Worm (Caenorhabditis elegans): ENCODE data around the gene Y46C8AM.1.
A peak's percentile ranks its signal among the peaks of the same experiment; 100 is the strongest.

The Y46C8AM.1 gene

DNA sequence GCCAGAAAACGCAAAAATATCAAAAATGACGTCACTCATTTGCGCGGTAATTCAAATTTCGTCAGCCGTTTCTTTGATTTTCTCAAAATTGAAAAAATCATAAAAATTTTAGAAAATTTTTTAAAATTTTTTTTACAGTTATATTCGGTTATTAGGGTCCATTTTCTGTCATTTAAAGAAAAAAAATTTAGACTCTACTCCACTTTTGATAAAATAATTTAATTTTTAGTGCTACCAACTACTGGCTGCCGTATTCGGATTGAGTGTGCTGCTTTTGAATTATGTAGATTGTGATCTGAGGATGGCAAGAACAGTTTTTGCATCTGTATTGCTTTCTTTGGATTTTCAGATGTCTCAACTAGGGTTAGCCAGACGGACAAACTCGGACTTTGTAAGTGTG lies at the start of gene Y46C8AM.1:
TSS of gene Y46C8AM.1 (plus strand) at position 301 of the 400 bp plus-strand sequence.
- TF ChIP-seq egl-5 (tag; optimal IDR thresholded peaks at IDR 0.05) (no peak), daf-12 (tag; optimal IDR thresholded peaks at IDR 0.05) (no peak), hmg-11 (tag; optimal IDR thresholded peaks at IDR 0.05) (no peak)

DNA sequence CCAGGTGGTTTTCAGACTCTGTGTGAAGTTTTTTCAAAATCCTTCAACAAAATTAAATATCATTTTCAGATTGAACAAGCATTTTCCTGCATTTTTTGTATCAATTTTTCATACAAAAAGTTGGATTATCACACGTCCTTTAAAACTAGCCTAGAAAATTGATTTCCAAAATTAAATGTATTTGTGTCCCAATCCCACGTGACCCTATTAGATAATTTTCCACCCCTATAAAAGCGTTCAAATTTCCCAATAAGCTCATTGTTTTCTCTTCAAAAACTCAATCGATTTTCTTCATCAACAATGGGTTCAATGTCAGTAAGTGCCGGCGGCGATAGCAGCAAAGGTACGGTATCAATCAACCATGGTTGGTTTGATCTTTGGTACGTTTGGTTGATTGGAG lies 48.2 kb upstream of the Y46C8AM.1 start, which contains the start of gene F56D6.19:
TSS of gene F56D6.19 (plus strand) at position 301 of the 400 bp plus-strand sequence.
- no peak for TF ChIP-seq nhr-43 (tag; optimal IDR thresholded peaks at IDR 0.05; ENCODE audit: poor library complexity, severe bottlenecking)
- no peak for TF ChIP-seq nhr-28 (tag; optimal IDR thresholded peaks at IDR 0.05)
- TF ChIP-seq jun-1 (tag; optimal IDR thresholded peaks at IDR 0.05): no peak
- TF ChIP-seq lsy-12 (tag; optimal IDR thresholded peaks at IDR 0.05): no peak
- no peak for TF ChIP-seq fos-1 (tag; optimal IDR thresholded peaks at IDR 0.05)
- no peak for TF ChIP-seq hmg-11 (tag; optimal IDR thresholded peaks at IDR 0.05)
- no peak for TF ChIP-seq ceh-9 (tag; optimal IDR thresholded peaks at IDR 0.05)
- no peak for TF ChIP-seq ceh-16 (tag; optimal IDR thresholded peaks at IDR 0.05)
- TF ChIP-seq zag-1 (tag; optimal IDR thresholded peaks at IDR 0.05): no peak

DNA sequence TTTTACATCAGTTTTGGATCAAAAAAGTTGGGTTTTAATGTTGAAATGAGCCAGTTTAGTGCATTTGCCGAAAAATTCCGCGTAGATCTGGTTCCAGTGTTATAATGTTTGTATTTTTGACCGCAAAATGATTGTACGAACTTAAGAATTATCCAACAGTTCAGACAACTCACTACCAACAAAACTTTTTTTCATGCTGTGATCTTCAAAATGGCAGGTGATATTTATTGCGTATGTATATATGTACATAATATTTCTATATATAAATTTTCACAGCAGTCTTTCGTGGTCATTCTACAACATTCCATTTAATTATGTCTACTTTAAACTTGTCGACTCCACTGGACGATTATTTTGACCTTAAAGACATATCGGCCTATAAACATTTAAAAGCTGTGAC lies 47.4 kb upstream of the Y46C8AM.1 start, which contains the start of gene srz-20:
TSS of gene srz-20 (plus strand) at position 301 of the 400 bp plus-strand sequence.
- no peak for TF ChIP-seq pqm-1 (tag; optimal IDR thresholded peaks at IDR 0.05)
- TF ChIP-seq ztf-4 (tag; optimal IDR thresholded peaks at IDR 0.05): no peak

DNA sequence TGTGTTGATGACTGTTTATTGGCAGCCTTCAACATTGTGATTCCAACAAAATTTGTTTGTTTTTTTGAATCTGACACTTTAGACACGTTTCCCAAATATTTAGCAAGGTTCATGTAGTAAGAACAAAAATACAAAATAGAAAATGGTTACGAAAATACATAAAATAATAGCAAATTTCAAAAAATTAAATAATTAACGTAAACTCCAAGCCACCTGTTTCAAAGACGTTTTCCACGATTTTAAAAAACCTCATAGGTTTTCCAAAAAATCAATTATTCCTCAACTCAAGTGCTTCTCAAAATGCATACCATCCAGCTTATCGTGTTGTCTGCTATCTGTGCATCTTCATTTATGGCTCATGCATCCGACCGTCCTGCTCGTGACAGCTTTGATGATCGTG lies 45.3 kb upstream of the Y46C8AM.1 start, which contains the start of gene F56D6.14:
TSS of gene F56D6.14 (plus strand) at position 301 of the 400 bp plus-strand sequence.
- TF ChIP-seq elt-2 (tag; optimal IDR thresholded peaks at IDR 0.05): no peak
- no peak for TF ChIP-seq eor-1 (tag; optimal IDR thresholded peaks at IDR 0.05)
- no peak for TF ChIP-seq skn-1 (tag; optimal IDR thresholded peaks at IDR 0.05)
- no peak for TF ChIP-seq snpc-4 (tag; optimal IDR thresholded peaks at IDR 0.05)

DNA sequence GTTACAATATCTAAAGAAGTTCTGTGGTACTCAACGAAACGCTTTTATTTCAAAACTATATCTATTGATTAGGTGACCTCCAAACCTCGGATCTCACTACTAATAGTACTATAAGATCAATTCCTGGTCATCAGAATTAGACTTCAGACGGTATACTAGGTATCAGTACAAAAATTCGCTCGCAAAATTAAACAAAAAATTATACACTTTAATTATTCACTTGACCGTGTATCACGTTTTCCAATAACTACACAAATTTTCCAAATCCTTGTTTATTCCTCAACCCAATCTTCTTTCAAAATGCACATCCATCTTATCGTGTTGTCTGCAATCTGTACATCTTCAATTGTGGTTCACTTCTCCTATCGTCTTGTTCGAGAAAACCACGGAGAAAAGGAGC lies 44.5 kb upstream of the Y46C8AM.1 start, which contains the start of gene F56D6.23:
TSS of gene F56D6.23 (plus strand) at position 301 of the 400 bp plus-strand sequence.
- TF ChIP-seq lin-15B (tag; optimal IDR thresholded peaks at IDR 0.05) (no peak), unc-39 (tag; optimal IDR thresholded peaks at IDR 0.05) (no peak), ZK546.5 (tag; optimal IDR thresholded peaks at IDR 0.05) (no peak), daf-12 (tag; optimal IDR thresholded peaks at IDR 0.05) (no peak), fos-1 (tag; optimal IDR thresholded peaks at IDR 0.05) (no peak), nhr-43 (tag; optimal IDR thresholded peaks at IDR 0.05; ENCODE audit: poor library complexity, severe bottlenecking) (no peak), aly-2 (tag; optimal IDR thresholded peaks at IDR 0.05) (no peak), nhr-25 (tag; optimal IDR thresholded peaks at IDR 0.05) (no peak), zag-1 (tag; optimal IDR thresholded peaks at IDR 0.05) (no peak), nhr-77 (tag; optimal IDR thresholded peaks at IDR 0.05) (no peak), nhr-67 (tag; optimal IDR thresholded peaks at IDR 0.05) (no peak), elt-2 (tag; optimal IDR thresholded peaks at IDR 0.05) (no peak), eor-1 (tag; optimal IDR thresholded peaks at IDR 0.05) (no peak), hmg-11 (tag; optimal IDR thresholded peaks at IDR 0.05) (no peak), nhr-76 (tag; optimal IDR thresholded peaks at IDR 0.05) (no peak), ceh-28 (tag; optimal IDR thresholded peaks at IDR 0.05) (no peak), ama-1 (optimal IDR thresholded peaks at IDR 0.05) (no peak), nhr-28 (tag; optimal IDR thresholded peaks at IDR 0.05) (no peak)

DNA sequence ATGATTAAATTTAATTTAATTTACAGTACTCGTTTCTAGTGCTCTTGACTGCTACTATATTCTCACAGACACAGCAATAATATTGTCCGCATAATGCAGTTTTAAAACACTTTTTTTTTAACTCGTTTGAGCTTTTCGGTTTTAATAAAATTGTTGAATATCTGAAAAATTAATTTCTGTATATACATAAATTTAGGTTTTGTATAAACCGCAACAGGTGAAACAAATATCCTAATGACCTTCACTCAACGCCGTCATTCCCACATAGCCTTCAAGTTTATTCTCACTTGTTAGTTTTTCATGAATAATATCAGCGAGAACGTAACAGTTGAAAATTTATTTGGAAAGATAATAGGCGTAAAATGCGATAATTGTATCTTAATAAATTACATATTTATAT lies 43.2 kb upstream of the Y46C8AM.1 start, which contains the start of gene srz-19:
TSS of gene srz-19 (plus strand) at position 301 of the 400 bp plus-strand sequence.
- TF ChIP-seq nhr-23 (tag; optimal IDR thresholded peaks at IDR 0.05): no peak
- no peak for TF ChIP-seq fkh-2 (tag; optimal IDR thresholded peaks at IDR 0.05)
- no peak for TF ChIP-seq hmg-11 (tag; optimal IDR thresholded peaks at IDR 0.05)
- TF ChIP-seq elt-2 (tag; optimal IDR thresholded peaks at IDR 0.05): no peak
- TF ChIP-seq snpc-4 (tag; optimal IDR thresholded peaks at IDR 0.05): no peak
- no peak for TF ChIP-seq aly-2 (tag; optimal IDR thresholded peaks at IDR 0.05)
- no peak for TF ChIP-seq pha-4 (tag; optimal IDR thresholded peaks at IDR 0.05)
- no peak for TF ChIP-seq fkh-10 (GFP tag; optimal IDR thresholded peaks at IDR 0.05)

DNA sequence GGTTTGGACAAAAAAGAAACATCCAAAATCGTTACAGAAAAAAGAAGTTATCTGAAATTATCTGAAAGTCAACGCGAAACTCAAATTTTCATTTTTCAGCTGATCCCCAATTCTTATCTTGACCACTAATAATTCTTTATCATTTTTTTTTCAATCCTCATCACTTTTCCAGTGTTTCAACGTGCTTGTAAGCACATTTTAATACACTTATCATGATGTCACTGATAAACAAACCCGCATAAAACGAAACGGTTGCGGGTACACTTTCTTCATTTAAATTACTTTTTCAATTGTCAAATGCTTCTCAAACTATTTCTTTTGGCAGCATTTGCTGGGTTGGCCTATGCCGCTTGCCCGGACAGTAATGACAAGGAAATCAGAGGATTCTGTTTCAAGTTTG lies 40.8 kb upstream of the Y46C8AM.1 start, which contains the start of gene clec-67:
TSS of gene clec-67 (plus strand) at position 268 of the 400 bp plus-strand sequence.
- TF ChIP-seq nhr-23 (tag; optimal IDR thresholded peaks at IDR 0.05) (no peak), jun-1 (tag; optimal IDR thresholded peaks at IDR 0.05) (peak; percentile 2), elt-2 (tag; optimal IDR thresholded peaks at IDR 0.05) (peak; percentile 84), pqm-1 (tag; optimal IDR thresholded peaks at IDR 0.05) (peak; percentile 45), pha-4 (tag; optimal IDR thresholded peaks at IDR 0.05) (no peak), ceh-16 (tag; optimal IDR thresholded peaks at IDR 0.05) (no peak)

Data from whole organism, L3 larva.